Fruit fly (Drosophila melanogaster): ENCODE results near the gene CD98hc.

Gene CD98hc

DNA sequence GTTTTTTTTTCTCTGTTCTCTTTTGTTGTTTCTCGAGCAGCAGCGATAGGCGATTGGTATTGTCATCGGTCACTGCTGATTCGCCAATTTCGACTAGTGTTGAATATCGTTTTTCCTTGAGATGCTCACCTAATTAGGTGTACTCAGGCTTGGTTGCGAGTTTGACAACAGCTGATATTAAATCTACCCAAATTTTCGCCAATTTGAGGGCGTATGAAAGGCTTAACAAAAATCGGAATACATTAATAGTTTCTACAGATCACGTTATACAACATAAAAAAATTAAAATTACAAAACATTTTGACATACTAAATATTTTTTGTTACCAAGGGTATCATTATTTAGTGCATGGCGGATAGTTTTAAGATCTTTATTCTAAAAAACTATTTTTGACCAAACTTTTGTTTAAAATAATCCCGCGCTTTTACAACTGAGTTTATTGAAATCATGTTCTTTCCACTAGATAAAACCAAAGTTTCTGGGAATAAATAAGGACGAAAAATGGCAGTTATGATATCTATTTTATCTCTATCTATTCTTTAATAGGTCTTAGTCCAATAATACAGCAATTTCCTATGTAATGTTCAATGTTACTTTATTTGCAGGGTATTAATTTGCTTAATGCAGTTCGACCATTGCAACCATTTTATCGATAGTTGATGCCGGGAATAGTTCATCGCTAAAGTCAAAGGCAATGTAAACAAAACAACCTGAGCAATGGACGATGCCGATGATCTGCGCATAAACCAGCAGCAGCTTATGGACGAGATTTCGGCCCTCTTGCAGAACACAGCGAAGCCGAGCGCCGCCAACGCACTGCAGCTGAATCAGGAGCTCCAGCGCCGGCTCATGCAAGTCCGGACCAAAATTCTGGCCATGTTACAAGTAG, 35.1 kb upstream of the CD98hc start, which contains the start of the genes CG10435 and Pbp95 (continued):
- TF ChIP-seq Eip78C (GFP tag), result no peak
- no peak for TF ChIP-seq dac (GFP tag; optimal IDR thresholded peaks at IDR 0.05)
- peak; percentile 53 for TF ChIP-seq CG31627 (GFP tag; optimal IDR thresholded peaks at IDR 0.05)
- no peak for TF ChIP-seq CG16779 (tag; optimal IDR thresholded peaks at IDR 0.05)
- TF ChIP-seq Lpt (GFP tag; optimal IDR thresholded peaks at IDR 0.05), result peak; percentile 45
- no peak for TF ChIP-seq fd85E (GFP tag; optimal IDR thresholded peaks at IDR 0.05)
- no peak for TF ChIP-seq Gug (GFP tag; IDR thresholded peaks at IDR 0.05)
- TF ChIP-seq achi (GFP tag; optimal IDR thresholded peaks at IDR 0.05), result no peak
- no peak for TF ChIP-seq Hr38 (GFP tag; optimal IDR thresholded peaks at IDR 0.05)
- TF ChIP-seq fkh (GFP tag; optimal IDR thresholded peaks at IDR 0.05), result no peak
- no peak for TF ChIP-seq Sox15 (GFP tag; optimal IDR thresholded peaks at IDR 0.05)

DNA sequence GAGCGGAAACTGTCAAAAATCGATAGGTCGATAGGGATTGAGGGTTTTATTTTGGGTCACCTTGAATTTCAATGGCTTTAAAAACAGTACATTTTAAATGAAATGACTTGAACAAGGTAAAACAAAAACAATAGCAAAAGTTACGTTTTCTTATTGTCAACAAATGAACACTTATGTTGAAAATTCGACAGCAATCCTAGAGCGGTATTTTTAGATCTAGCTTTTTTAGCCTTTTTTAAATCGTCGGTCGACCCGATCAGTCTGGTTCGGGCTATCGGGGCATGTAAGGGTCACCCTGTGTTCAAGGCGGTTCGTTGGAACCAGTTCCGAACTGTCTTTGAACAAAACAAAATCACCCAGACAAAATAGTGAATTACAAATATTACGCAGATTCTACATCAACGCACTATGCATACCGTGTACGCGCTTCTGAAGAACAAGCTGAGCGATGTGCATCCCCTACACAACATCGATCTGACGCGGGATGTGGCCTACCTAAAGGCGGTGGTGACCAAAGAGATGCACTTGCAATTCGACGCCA, 30.9 kb upstream of the CD98hc start, which contains the start of the genes CG11052 and CG3223:
Gene CG11052 (minus strand): TSS at position 218 of the 541 bp plus-strand sequence.
Gene CG3223 (plus strand): TSS at position 321 of the 541 bp plus-strand sequence.
- TF ChIP-seq Eip78C (GFP tag), result peak; percentile 46
- peak; percentile 46 for TF ChIP-seq Sox14 (GFP tag; optimal IDR thresholded peaks at IDR 0.05)
- no peak for TF ChIP-seq Hr4 (GFP tag; optimal IDR thresholded peaks at IDR 0.05)
- TF ChIP-seq Ets96B (tag; optimal IDR thresholded peaks at IDR 0.05), result no peak
- no peak for TF ChIP-seq pdm3 (GFP tag; optimal IDR thresholded peaks at IDR 0.05)
- no peak for TF ChIP-seq CG6808 (GFP tag; optimal IDR thresholded peaks at IDR 0.05)
- TF ChIP-seq esn (GFP tag; optimal IDR thresholded peaks at IDR 0.05), result peak; percentile 43
- TF ChIP-seq CG15336 (GFP tag; IDR thresholded peaks at IDR 0.05), result no peak
- TF ChIP-seq achi (GFP tag; optimal IDR thresholded peaks at IDR 0.05), result no peak
- TF ChIP-seq svp (GFP tag), result peak; percentile 81
- no peak for TF ChIP-seq CG8632 (GFP tag; optimal IDR thresholded peaks at IDR 0.05)
- TF ChIP-seq CG6792 (GFP tag; optimal IDR thresholded peaks at IDR 0.05), result no peak

DNA sequence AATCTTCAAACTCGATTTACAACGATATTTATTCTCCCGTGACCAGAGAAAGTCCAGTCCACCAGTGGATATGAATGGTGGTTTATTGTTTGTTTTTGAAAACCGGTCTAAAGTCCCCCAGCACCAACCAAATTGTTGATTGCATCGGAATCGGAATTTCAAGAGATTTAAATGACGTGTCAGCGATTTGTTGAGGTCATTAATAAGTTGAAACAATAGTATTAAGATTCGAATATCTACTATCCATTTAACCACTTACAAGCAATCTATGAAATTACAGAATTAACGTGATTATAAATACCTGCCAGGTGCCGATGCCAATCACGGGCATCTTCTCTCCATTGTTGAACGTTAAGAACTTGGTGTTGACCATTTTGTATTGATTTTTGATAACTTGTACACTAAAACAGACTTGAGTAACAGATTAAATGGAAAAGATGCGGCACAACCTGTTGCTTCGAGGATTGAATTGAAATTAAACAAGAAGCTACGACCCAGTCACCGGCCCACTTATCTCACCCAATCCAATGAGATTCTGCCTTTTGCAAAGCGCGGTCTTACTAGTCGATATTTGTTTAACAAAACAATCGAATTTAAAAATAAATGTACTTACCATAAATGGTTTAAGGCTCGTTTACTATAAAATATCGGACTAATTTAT, 29.5 kb upstream of the CD98hc start, which contains the start of gene CG2767:
Gene CG2767 (minus strand): TSS at position 516 of the 661 bp plus-strand sequence.
- TF ChIP-seq CG15336 (GFP tag; IDR thresholded peaks at IDR 0.05) (0 out of 2 replicates have a peak, but pooled peaks have one; percentile 4), Sox15 (GFP tag; optimal IDR thresholded peaks at IDR 0.05) (no peak), svp (GFP tag) (peak; percentile 76), Eip78C (GFP tag) (peak; percentile 74), esn (GFP tag; optimal IDR thresholded peaks at IDR 0.05) (peak; percentile 40)

DNA sequence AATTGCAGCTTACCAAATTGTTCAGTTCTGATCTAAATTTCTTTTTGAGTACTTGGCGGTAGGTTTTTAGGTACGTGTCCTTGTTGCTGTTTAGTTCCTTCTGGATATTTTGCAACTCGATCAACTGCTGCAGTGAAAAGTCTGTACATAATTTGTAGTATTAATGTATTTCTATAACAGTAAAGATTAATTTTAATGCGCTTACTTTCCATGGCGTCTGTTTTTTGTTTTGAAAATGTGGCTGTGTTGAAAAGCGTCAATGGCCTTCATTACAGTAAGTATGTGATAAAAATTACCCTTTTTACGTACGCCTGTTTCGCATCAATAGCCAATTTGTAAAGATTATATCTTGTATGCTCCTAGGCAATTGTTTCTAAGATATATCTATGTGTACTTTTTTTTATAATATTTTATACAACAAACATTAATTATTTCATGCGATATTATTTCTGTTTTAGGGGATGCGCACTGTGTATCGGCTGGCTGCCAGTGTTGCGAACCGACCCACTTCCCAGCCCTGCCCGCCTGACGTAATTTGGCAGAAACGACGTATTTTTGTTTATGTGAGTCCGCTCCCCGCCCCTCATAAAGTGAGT, 22.9 kb upstream of the CD98hc start, which contains the start of the genes Kmn2 and CG2698:
Gene Kmn2 (minus strand): TSS at position 236 of the 596 bp plus-strand sequence.
Gene CG2698 (plus strand): TSS at position 489 of the 596 bp plus-strand sequence.
- TF ChIP-seq lz (GFP tag; optimal IDR thresholded peaks at IDR 0.05) (peak; percentile 96), eg (GFP tag; IDR thresholded peaks at IDR 0.05) (peak; percentile 97), net (GFP tag; optimal IDR thresholded peaks at IDR 0.05) (peak; percentile 94), CG8119 (GFP tag; IDR thresholded peaks at IDR 0.05) (peak; percentile 97), Sox15 (GFP tag; optimal IDR thresholded peaks at IDR 0.05) (peak; percentile 94), Eip75B (GFP tag; optimal IDR thresholded peaks at IDR 0.05) (peak; percentile 94), Hr38 (GFP tag; optimal IDR thresholded peaks at IDR 0.05) (no peak), topi (GFP tag; optimal IDR thresholded peaks at IDR 0.05) (peak; percentile 96), Hr4 (GFP tag; optimal IDR thresholded peaks at IDR 0.05) (peak; percentile 95), Hr39 (GFP tag; optimal IDR thresholded peaks at IDR 0.05) (peak; percentile 93), OdsH (GFP tag; optimal IDR thresholded peaks at IDR 0.05) (peak; percentile 97), CG10631 (GFP tag; optimal IDR thresholded peaks at IDR 0.05) (peak; percentile 97), dsx (GFP tag; optimal IDR thresholded peaks at IDR 0.05; ENCODE audit: poor library complexity, severe bottlenecking) (peak; percentile 88), CG15336 (GFP tag; IDR thresholded peaks at IDR 0.05) (peak; percentile 97), CG3919 (GFP tag; optimal IDR thresholded peaks at IDR 0.05) (peak; percentile 98), fd59A (GFP tag; optimal IDR thresholded peaks at IDR 0.05) (peak; percentile 90), salr (GFP tag; optimal IDR thresholded peaks at IDR 0.05) (peak; percentile 87 to 91), CG1621 (tag; optimal IDR thresholded peaks at IDR 0.05) (peak; percentile 91), Ets21C (GFP tag; optimal IDR thresholded peaks at IDR 0.05) (peak; percentile 91), CG34406 (GFP tag; optimal IDR thresholded peaks at IDR 0.05) (peak; percentile 96), CG6854 (GFP tag; optimal IDR thresholded peaks at IDR 0.05) (peak; percentile 93), Smox (GFP tag; optimal IDR thresholded peaks at IDR 0.05) (peak; percentile 95), cyc (GFP tag; optimal IDR thresholded peaks at IDR 0.05) (peak; percentile 95), fd85E (GFP tag; optimal IDR thresholded peaks at IDR 0.05) (peak; percentile 88), CG7368 (GFP tag; optimal IDR thresholded peaks at IDR 0.05) (peak; percentile 94), Sox14 (GFP tag; optimal IDR thresholded peaks at IDR 0.05) (peak; percentile 94)
